Worm (Caenorhabditis elegans) whole organism, L1 larva: Measurements from ENCODE around the gene F35D11.4.

Experiments
- aly-2 ChIP-seq: fragments of 150-350 bp; optimal IDR thresholded peaks from 2 replicates; lab custom pipeline; 2014; ENCODE audit warnings: missing biosample characterization, missing genetic modification characterization
- ceh-8 ChIP-seq: fragments of 200-800 bp; sonication (Bioruptor generic); optimal IDR thresholded peaks from 2 replicates; lab custom pipeline; 2018; ENCODE audit warnings: mild to moderate bottlenecking, missing genetic modification characterization, moderate library complexity, missing compliant biosample characterization
- ceh-90 ChIP-seq: sonication (generic microtip); optimal IDR thresholded peaks from 2 replicates; lab custom pipeline; 2016; ENCODE audit warnings: missing genetic modification characterization, missing compliant biosample characterization
- efl-1 ChIP-seq, 4 experiments: fragments of 150-350 bp; optimal IDR thresholded peaks in 3 of 4; peaks in 1 of 4; 1 replicate in 1 of 4; 2 replicates in 3 of 4; lab custom pipeline; 2014; ENCODE audit warnings: missing biosample characterization in 2 of 4, missing genetic modification characterization in 2 of 4, missing genetic modification reagents in 2 of 4
- fkh-10 ChIP-seq: sonication (generic microtip); optimal IDR thresholded peaks from 2 replicates; lab custom pipeline; 2017; ENCODE audit warnings: missing biosample characterization, missing genetic modification reagents, missing genetic modification characterization
- irx-1 ChIP-seq: sonication (generic microtip); optimal IDR thresholded peaks from 2 replicates; lab custom pipeline; 2016; ENCODE audit warnings: missing genetic modification characterization, missing compliant biosample characterization
- mab-9 ChIP-seq: fragments of 200-800 bp; sonication (Bioruptor generic); IDR thresholded peaks from 2 replicates; pipeline ENCODE4 v1.3.6; 2022; ENCODE audit warnings: missing genetic modification reagents, missing genetic modification characterization, missing compliant biosample characterization
- nhr-237 ChIP-seq: fragments of 150-350 bp; optimal IDR thresholded peaks from 2 replicates; lab custom pipeline; 2014; ENCODE audit warnings: missing biosample characterization, missing genetic modification characterization
- nhr-85 ChIP-seq: sonication (generic microtip); peaks from one replicate; lab custom pipeline; 2016; ENCODE audit warnings: missing genetic modification characterization, inconsistent platforms, missing compliant biosample characterization
- unc-62 ChIP-seq: fragments of 150-350 bp; optimal IDR thresholded peaks from 2 replicates; lab custom pipeline; 2014; ENCODE audit warnings: missing biosample characterization, missing genetic modification reagents, missing genetic modification characterization
- ztf-4 ChIP-seq: fragments of 150-350 bp; optimal IDR thresholded peaks from 2 replicates; lab custom pipeline; 2014; ENCODE audit warnings: missing biosample characterization, missing genetic modification characterization

- TF ChIP-seq fkh-10 (GFP tag; lab: Kevin White, UChicago) (no peak), ztf-4 (no peak), unc-62 (no peak), ceh-8 (GFP tag; lab: Kevin White, UChicago) (no peak), nhr-237 (tag; lab: Kevin White, UChicago) (no peak), nhr-85 (tag; lab: Kevin White, UChicago) (no peak), aly-2 (tag; lab: Kevin White, UChicago) (no peak), efl-1 (optimal IDR thresholded peaks at IDR 0.05; lab: Kevin White, UChicago) (no peak), efl-1 (GFP tag; optimal IDR thresholded peaks at IDR 0.05 in 1 of 2; lab: Kevin White, UChicago) (no peak), irx-1 (tag; lab: Kevin White, UChicago) (no peak), mab-9 (no peak), ceh-90 (tag; lab: Kevin White, UChicago) (no peak)
These were observed 27.6 kb upstream of the F35D11.4 start for ce11 chrII:4575579-4575978.
